Worm (Caenorhabditis elegans) whole organism, mixed stage, embryonic: ENCODE data around the gene trmt-10C.2.

ENCODE experiments used
- elt-1 ChIP-seq: sonication (generic microtip); optimal IDR thresholded peaks from 2 replicates; lab custom pipeline; 2017; ENCODE audit warnings: missing genetic modification characterization, mild to moderate bottlenecking, missing compliant biosample characterization, antibody characterized with exemption, moderate library complexity, borderline replicate concordance; ENCODE audit not compliant: insufficient read depth
- lsy-2 ChIP-seq: fragments of 150-350 bp; optimal IDR thresholded peaks from 2 replicates; lab custom pipeline; 2014; ENCODE audit warnings: missing biosample characterization, missing genetic modification characterization
- mab-5 ChIP-seq: fragments of 150-350 bp; optimal IDR thresholded peaks from 2 replicates; lab custom pipeline; 2014; ENCODE audit warnings: missing biosample characterization, missing genetic modification characterization
- pha-4 ChIP-seq: fragments of 150-350 bp; optimal IDR thresholded peaks from 2 replicates; lab custom pipeline; 2018; ENCODE audit warnings: missing biosample characterization, missing genetic modification reagents, missing genetic modification characterization
- sptf-1 ChIP-seq: sonication (generic microtip); optimal IDR thresholded peaks from 2 replicates; lab custom pipeline; 2017; ENCODE audit warnings: mild to moderate bottlenecking, missing genetic modification characterization, moderate library complexity, missing compliant biosample characterization
- tbx-8 ChIP-seq: fragments of 200-800 bp; sonication (Bioruptor generic); optimal IDR thresholded peaks from 2 replicates; lab custom pipeline; 2018; ENCODE audit warnings: mild to moderate bottlenecking, missing genetic modification characterization, moderate library complexity, missing compliant biosample characterization
- unc-62 ChIP-seq: fragments of 150-350 bp; optimal IDR thresholded peaks from 2 replicates; lab custom pipeline; 2014; ENCODE audit warnings: missing biosample characterization, missing genetic modification reagents, missing genetic modification characterization
- zip-8 ChIP-seq: fragments of 150-350 bp; optimal IDR thresholded peaks from 2 replicates; lab custom pipeline; 2014; ENCODE audit warnings: missing biosample characterization, missing genetic modification characterization

- TF ChIP-seq elt-1 (tag; lab: Kevin White, UChicago) (no peak), zip-8 (tag; lab: Kevin White, UChicago) (no peak), mab-5 (tag; lab: Kevin White, UChicago) (no peak), unc-62 (no peak), pha-4 (tag; lab: Kevin White, UChicago) (no peak), tbx-8 (GFP tag; lab: Kevin White, UChicago) (no peak), lsy-2 (no peak), sptf-1 (tag; lab: Kevin White, UChicago) (no peak)
These were observed 34.4 kb downstream of the trmt-10C.2 start, which contains the start of gene C16A3.5 for ce11 chrIII:6380472-6380871.
